Worm (Caenorhabditis elegans): ENCODE data around the gene clec-221.
A peak's percentile ranks its signal among the peaks of the same experiment; 100 is the strongest.

The clec-221 gene

ce11 chrV:10965501-10965900, 11.3 kb upstream of the clec-221 start, which contains the start of the genes ctf-4 and eef-1G (continued):
- no peak for TF ChIP-seq pag-3 (tag; optimal IDR thresholded peaks at IDR 0.05; ENCODE audit: borderline replicate concordance, insufficient read depth)
- TF ChIP-seq swsn-7 (tag; optimal IDR thresholded peaks at IDR 0.05), result peak; percentile 95
- TF ChIP-seq Y116A8C.19 (tag; optimal IDR thresholded peaks at IDR 0.05; ENCODE audit: borderline replicate concordance), result no peak
- peak; percentile 90 for TF ChIP-seq irx-1 (tag; optimal IDR thresholded peaks at IDR 0.05)
- peak; percentile 93 for TF ChIP-seq ztf-4 (tag; optimal IDR thresholded peaks at IDR 0.05)
- no peak for TF ChIP-seq alr-1 (tag; optimal IDR thresholded peaks at IDR 0.05; ENCODE audit: borderline replicate concordance)
- peak; percentile 96 for TF ChIP-seq xbp-1 (tag; optimal IDR thresholded peaks at IDR 0.05)
- TF ChIP-seq lin-14 (GFP tag; optimal IDR thresholded peaks at IDR 0.05), result peak; percentile 99
- peak; percentile 91 for TF ChIP-seq pax-3 (tag; optimal IDR thresholded peaks at IDR 0.05)
- peak; percentile 96 for TF ChIP-seq rnt-1 (tag; optimal IDR thresholded peaks at IDR 0.05)
- TF ChIP-seq nhr-84 (tag; optimal IDR thresholded peaks at IDR 0.05), result no peak
- TF ChIP-seq dpl-1 (GFP tag; optimal IDR thresholded peaks at IDR 0.05), result peak; percentile 95 to 96 (median 95)
- peak; percentile 51 for TF ChIP-seq ama-1 (optimal IDR thresholded peaks at IDR 0.05)
- TF ChIP-seq sptf-1 (tag; optimal IDR thresholded peaks at IDR 0.05), result no peak
- TF ChIP-seq sup-37 (GFP tag; optimal IDR thresholded peaks at IDR 0.05), result peak; percentile 71
- peak; percentile 98 for TF ChIP-seq nhr-71 (tag; optimal IDR thresholded peaks at IDR 0.05)
- no peak for TF ChIP-seq unc-62 (GFP tag; optimal IDR thresholded peaks at IDR 0.05)
- TF ChIP-seq skn-1 (tag; optimal IDR thresholded peaks at IDR 0.05), result peak; percentile 96
- TF ChIP-seq sox-4 (tag; optimal IDR thresholded peaks at IDR 0.05), result peak; percentile 86
- TF ChIP-seq ceh-90 (tag; optimal IDR thresholded peaks at IDR 0.05), result no peak
- peak; percentile 95 for TF ChIP-seq lin-13 (GFP tag; optimal IDR thresholded peaks at IDR 0.05)
- peak; percentile 92 for TF ChIP-seq blmp-1 (tag; optimal IDR thresholded peaks at IDR 0.05)
- TF ChIP-seq egl-13 (tag; optimal IDR thresholded peaks at IDR 0.05), result peak; percentile 95
- peak; percentile 82 for TF ChIP-seq lin-39 (tag; optimal IDR thresholded peaks at IDR 0.05)
- TF ChIP-seq nhr-237 (tag; optimal IDR thresholded peaks at IDR 0.05), result peak; percentile 89
- peak; percentile 99 for TF ChIP-seq nhr-19 (GFP tag; conservative IDR thresholded peaks at IDR 0.05)
- TF ChIP-seq grh-1 (GFP tag; IDR thresholded peaks at IDR 0.05), result peak; percentile 93
- peak; percentile 96 for TF ChIP-seq nhr-90 (tag; optimal IDR thresholded peaks at IDR 0.05; ENCODE audit: poor library complexity)
- TF ChIP-seq nhr-47 (tag; optimal IDR thresholded peaks at IDR 0.05), result peak; percentile 96
- peak; percentile 81 for TF ChIP-seq lir-3 (tag; optimal IDR thresholded peaks at IDR 0.05; ENCODE audit: poor library complexity)
- TF ChIP-seq mef-2 (tag; optimal IDR thresholded peaks at IDR 0.05), result peak; percentile 48
- peak; percentile 74 for TF ChIP-seq vab-15 (tag; optimal IDR thresholded peaks at IDR 0.05)
- TF ChIP-seq nhr-76 (tag; optimal IDR thresholded peaks at IDR 0.05), result peak; percentile 15
- no peak for TF ChIP-seq pqm-1 (tag; optimal IDR thresholded peaks at IDR 0.05)
- TF ChIP-seq nhr-77 (tag; optimal IDR thresholded peaks at IDR 0.05), result peak; percentile 96
- TF ChIP-seq C34B4.2 (tag; optimal IDR thresholded peaks at IDR 0.05), result no peak
- peak; percentile 97 for TF ChIP-seq fkh-8 (tag; optimal IDR thresholded peaks at IDR 0.05)
- peak; percentile 85 for TF ChIP-seq zip-4 (GFP tag; optimal IDR thresholded peaks at IDR 0.05)

ce11 chrV:10961448-10961870, 7.2 kb upstream of the clec-221 start:
- TF ChIP-seq mab-9 (GFP tag; IDR thresholded peaks at IDR 0.05) (0 out of 2 replicates have a peak, but pooled peaks have one; percentile 37), lir-3 (tag; optimal IDR thresholded peaks at IDR 0.05; ENCODE audit: poor library complexity) (peak; percentile 59), mep-1 (tag; optimal IDR thresholded peaks at IDR 0.05) (no peak), aly-2 (tag; optimal IDR thresholded peaks at IDR 0.05) (no peak), ztf-4 (tag; optimal IDR thresholded peaks at IDR 0.05) (peak; percentile 61), isw-1 (GFP tag; IDR thresholded peaks at IDR 0.05) (peak; percentile 44), pag-3 (tag; optimal IDR thresholded peaks at IDR 0.05; ENCODE audit: borderline replicate concordance, insufficient read depth) (peak; percentile 5), unc-62 (GFP tag; optimal IDR thresholded peaks at IDR 0.05) (no peak), elt-3 (tag; optimal IDR thresholded peaks at IDR 0.05) (no peak), nhr-11 (tag; optimal IDR thresholded peaks at IDR 0.05) (no peak), nhr-20 (tag; optimal IDR thresholded peaks at IDR 0.05) (peak; percentile 69), pqm-1 (tag; optimal IDR thresholded peaks at IDR 0.05) (no peak), mef-2 (tag; optimal IDR thresholded peaks at IDR 0.05) (no peak), lin-15B (tag; optimal IDR thresholded peaks at IDR 0.05) (no peak), hlh-4 (tag; optimal IDR thresholded peaks at IDR 0.05) (no peak), nhr-76 (tag; optimal IDR thresholded peaks at IDR 0.05) (no peak), dsc-1 (tag; optimal IDR thresholded peaks at IDR 0.05) (peak; percentile 95), ceh-88 (GFP tag; IDR thresholded peaks at IDR 0.05) (no peak), fkh-8 (tag; optimal IDR thresholded peaks at IDR 0.05) (peak; percentile 69), ceh-63 (GFP tag; optimal IDR thresholded peaks at IDR 0.05) (no peak), nhr-12 (tag; optimal IDR thresholded peaks at IDR 0.05) (no peak), lin-14 (GFP tag; optimal IDR thresholded peaks at IDR 0.05) (peak; percentile 96), snpc-4 (tag; optimal IDR thresholded peaks at IDR 0.05) (peak; percentile 6)

Measured in whole organism, L1 larva.